Fruit fly (Drosophila melanogaster): ENCODE data around the gene Act5C.

dm6 chrX:5891666-5892444 lies 8.8 kb upstream of the Act5C start:
- TF ChIP-seq CTCF (GFP tag; optimal IDR thresholded peaks at IDR 0.05) (no peak), psq (GFP tag; optimal IDR thresholded peaks at IDR 0.05) (no peak), CG12219 (GFP tag; optimal IDR thresholded peaks at IDR 0.05) (no peak), lmd (GFP tag; IDR thresholded peaks at IDR 0.05) (peak; percentile 48; the same call in 1 of the 2 replicates), salm (tag; optimal IDR thresholded peaks at IDR 0.05) (no peak), gsb (GFP tag; IDR thresholded peaks at IDR 0.05) (no peak), eyg (GFP tag; optimal IDR thresholded peaks at IDR 0.05) (no peak), CG4360 (GFP tag; IDR thresholded peaks at IDR 0.05) (no peak)

Measured in whole organism, embryonic.